Worm (Caenorhabditis elegans): ENCODE data around the gene hsp-1.

ce11 chrIV:17278363-17278762 is 396 bp upstream of the hsp-1 start:
- TF ChIP-seq ama-1 (optimal IDR thresholded peaks at IDR 0.05), result no peak
- peak; percentile 55 for TF ChIP-seq B0310.2 (tag; optimal IDR thresholded peaks at IDR 0.05)
- peak; percentile 65 for TF ChIP-seq ceh-13 (GFP tag; optimal IDR thresholded peaks at IDR 0.05)
- peak; percentile 73 for TF ChIP-seq tra-4 (tag; optimal IDR thresholded peaks at IDR 0.05)

All from whole organism, early embryonic.